Worm (Caenorhabditis elegans): ENCODE measurements around the gene twk-17.

ce11 chrX:7554326-7554725 is 53.6 kb downstream of the twk-17 start, which contains the start of gene F46C8.8:
- TF ChIP-seq F13C5.2 (tag; optimal IDR thresholded peaks at IDR 0.05) (no peak), ama-1 (optimal IDR thresholded peaks at IDR 0.05) (no peak), scrt-1 (GFP tag; IDR thresholded peaks at IDR 0.05) (no peak), tra-4 (tag; optimal IDR thresholded peaks at IDR 0.05) (no peak), ceh-13 (GFP tag; optimal IDR thresholded peaks at IDR 0.05) (no peak), ets-7 (tag; optimal IDR thresholded peaks at IDR 0.05) (no peak), aly-1 (tag; optimal IDR thresholded peaks at IDR 0.05) (no peak), pes-1 (GFP tag; IDR thresholded peaks at IDR 0.05) (no peak), tbx-37 (GFP tag; conservative IDR thresholded peaks at IDR 0.05) (no peak), ceh-36 (tag; optimal IDR thresholded peaks at IDR 0.05) (no peak), flt-1 (GFP tag; IDR thresholded peaks at IDR 0.05) (no peak), hmg-4 (GFP tag; optimal IDR thresholded peaks at IDR 0.05) (no peak), hnd-1 (tag; optimal IDR thresholded peaks at IDR 0.05) (no peak)
